Worm (Caenorhabditis elegans) whole organism, L4/young adult: Measurements from ENCODE around the gene ceh-84.
"Not testable (repeated sequence)": the region's sequence is repeated elsewhere in the genome, so short reads cannot be mapped to it uniquely, and the experiment has no call there.

Experiments used
- W03F9.2 ChIP-seq: fragments of 150-350 bp; optimal IDR thresholded peaks from 2 replicates; lab custom pipeline; 2014; ENCODE audit warnings: missing biosample characterization, missing genetic modification characterization
- him-1 ChIP-seq: sonication (generic microtip); optimal IDR thresholded peaks from 2 replicates; lab custom pipeline; 2016; ENCODE audit warnings: missing genotype, missing genetic modification reagents, missing genetic modification characterization, missing compliant biosample characterization

ce11 chrII:2046556-2046955 is 45.9 kb upstream of the ceh-84 start, which contains the start of gene math-1:
- not testable (repeated sequence) for TF ChIP-seq him-1, W03F9.2 (tag; lab: Kevin White, UChicago)
